Worm (Caenorhabditis elegans) whole organism, L4 larva: ENCODE results near the gene glr-6.

Experiments
- D1046.2 ChIP-seq: fragments of 200-800 bp; sonication (Bioruptor generic); IDR thresholded peaks from 2 replicates; pipeline ENCODE4 v1.3.6; 2022; ENCODE audit warnings: missing genetic modification characterization, missing compliant biosample characterization
- R02D3.7 ChIP-seq: fragments of 150-350 bp; sonication (generic microtip); optimal IDR thresholded peaks from 3 replicates; lab custom pipeline; 2014; ENCODE audit warnings: missing biosample characterization, missing genetic modification characterization
- T20F7.1 ChIP-seq: fragments of 200-800 bp; sonication (Bioruptor generic); optimal IDR thresholded peaks from 2 replicates; lab custom pipeline; 2018; ENCODE audit warnings: mild to moderate bottlenecking, missing genetic modification characterization, missing compliant biosample characterization
- hlh-30 ChIP-seq: sonication (generic microtip); optimal IDR thresholded peaks from 2 replicates; lab custom pipeline; 2017; ENCODE audit warnings: antibody characterized with exemption, mild to moderate bottlenecking, missing genetic modification characterization, missing compliant biosample characterization; ENCODE audit not compliant: insufficient read depth
- lin-15B ChIP-seq: fragments of 150-350 bp; sonication (generic microtip); optimal IDR thresholded peaks from 3 replicates; lab custom pipeline; 2014; ENCODE audit warnings: missing biosample characterization, missing genetic modification characterization
- mdl-1 ChIP-seq, 2 experiments: fragments of 150-350 bp in 1 of 2; sonication (generic microtip) in 1 of 2; optimal IDR thresholded peaks; 2 replicates each; lab custom pipeline; 2014 to 2017; ENCODE audit warnings: missing biosample characterization in 2 of 2, missing genetic modification characterization in 2 of 2
- mep-1 ChIP-seq: fragments of 150-350 bp; sonication (generic microtip); optimal IDR thresholded peaks from 3 replicates; lab custom pipeline; 2014; ENCODE audit warnings: missing biosample characterization, missing genetic modification characterization
- nhr-48 ChIP-seq: sonication (generic microtip); optimal IDR thresholded peaks from 2 replicates; lab custom pipeline; 2016; ENCODE audit warnings: mild to moderate bottlenecking, missing genetic modification characterization, missing compliant biosample characterization
- pha-4 ChIP-seq, 2 experiments: fragments of 150-350 bp in 1 of 2; fragments of 200-800 bp in 1 of 2; sonication (Bioruptor generic) in 1 of 2; IDR thresholded peaks in 1 of 2; optimal IDR thresholded peaks in 1 of 2; 2 replicates each; pipeline versions ENCODE4 v1.3.6 to Lab custom; 2014 to 2022; ENCODE audit warnings: missing genetic modification characterization in 2 of 2, missing genetic modification reagents in 2 of 2, missing biosample characterization in 1 of 2, missing compliant biosample characterization in 1 of 2
- pqm-1 ChIP-seq: sonication (generic microtip); optimal IDR thresholded peaks from 2 replicates; lab custom pipeline; 2017; ENCODE audit warnings: missing biosample characterization, missing genetic modification characterization
- snpc-4 ChIP-seq: fragments of 150-350 bp; optimal IDR thresholded peaks from 2 replicates; lab custom pipeline; 2014; ENCODE audit warnings: missing biosample characterization, missing genetic modification characterization
- unc-62 ChIP-seq, 3 experiments: fragments of 150-350 bp in 1 of 3; sonication (generic microtip); optimal IDR thresholded peaks in 2 of 3; peaks in 1 of 3; 1 replicate in 1 of 3; 2 replicates in 2 of 3; lab custom pipeline; 2014 to 2017; ENCODE audit warnings: missing biosample characterization in 3 of 3, missing genetic modification characterization in 3 of 3, missing genetic modification reagents in 3 of 3, missing genotype in 1 of 3
- ztf-11 ChIP-seq: fragments of 150-350 bp; optimal IDR thresholded peaks from 2 replicates; lab custom pipeline; 2014; ENCODE audit warnings: missing biosample characterization, missing genetic modification characterization

- TF ChIP-seq mdl-1 (tag; optimal IDR thresholded peaks at IDR 0.05; lab: Kevin White, UChicago), result no peak
- TF ChIP-seq nhr-48 (tag; lab: Kevin White, UChicago), result no peak
- TF ChIP-seq R02D3.7 (tag; lab: Kevin White, UChicago), result no peak
- TF ChIP-seq D1046.2 (GFP tag; lab: Robert Waterston, UW), result no peak
- TF ChIP-seq pha-4 (GFP tag; IDR thresholded peaks at IDR 0.05; lab: Robert Waterston, UW), result no peak
- TF ChIP-seq pha-4 (tag; optimal IDR thresholded peaks at IDR 0.05; lab: Kevin White, UChicago), result no peak
- no peak for TF ChIP-seq pqm-1 (tag; lab: Kevin White, UChicago)
- no peak for TF ChIP-seq hlh-30
- TF ChIP-seq unc-62 (GFP tag; optimal IDR thresholded peaks at IDR 0.05 in 1 of 2; lab: Kevin White, UChicago), result peak in 1 of 2 experiments; percentile 57
- TF ChIP-seq unc-62 (tag; optimal IDR thresholded peaks at IDR 0.05; lab: Kevin White, UChicago), result no peak
- no peak for TF ChIP-seq T20F7.1
- TF ChIP-seq mep-1, result no peak
- TF ChIP-seq lin-15B (tag; lab: Kevin White, UChicago), result no peak
- TF ChIP-seq snpc-4 (tag; lab: Kevin White, UChicago), result no peak
- TF ChIP-seq ztf-11 (tag; lab: Kevin White, UChicago), result no peak
Measured at ce11 chrX:6861564-6861963, 21.0 kb upstream of the glr-6 start.
